Fruit fly (Drosophila melanogaster): ENCODE measurements around the gene CG15771.

CG15771 gene

dm6 chrX:5768602-5769251, 13.4 kb downstream of the CG15771 start:
- TF ChIP-seq CG8478 (optimal IDR thresholded peaks at IDR 0.05) (no peak), CTCF (optimal IDR thresholded peaks at IDR 0.05) (no peak)

- TF ChIP-seq CTCF (optimal IDR thresholded peaks at IDR 0.05), result no peak
- no peak for TF ChIP-seq CG8478 (optimal IDR thresholded peaks at IDR 0.05)
Observed at dm6 chrX:5770730-5771181, 15.4 kb downstream of the CG15771 start, which contains the start of gene CG3097. CG3097 (minus strand) TSS chrX:5770780.

dm6 chrX:5772409-5772808, 17.0 kb downstream of the CG15771 start:
- TF ChIP-seq CTCF (optimal IDR thresholded peaks at IDR 0.05) (no peak), CG8478 (optimal IDR thresholded peaks at IDR 0.05) (no peak)

dm6 chrX:5776547-5776946, 21.2 kb downstream of the CG15771 start, which contains the start of gene CG42264:
CG42264 (minus strand) TSS chrX:5776647.
- TF ChIP-seq CG8478 (optimal IDR thresholded peaks at IDR 0.05) (no peak), CTCF (optimal IDR thresholded peaks at IDR 0.05) (no peak)

dm6 chrX:5781520-5781919, 26.1 kb downstream of the CG15771 start, which contains the start of gene CG3108:
CG3108 (minus strand) TSS chrX:5781620.
- TF ChIP-seq CG8478 (optimal IDR thresholded peaks at IDR 0.05) (no peak), CTCF (optimal IDR thresholded peaks at IDR 0.05) (no peak)

dm6 chrX:5783260-5784040, 28.1 kb downstream of the CG15771 start:
- TF ChIP-seq CTCF (optimal IDR thresholded peaks at IDR 0.05), result no peak
- no peak for TF ChIP-seq CG8478 (optimal IDR thresholded peaks at IDR 0.05)

dm6 chrX:5786559-5786958, 31.2 kb downstream of the CG15771 start:
- TF ChIP-seq CG8478 (optimal IDR thresholded peaks at IDR 0.05), result no peak

- TF ChIP-seq CTCF (optimal IDR thresholded peaks at IDR 0.05) (no peak), CG8478 (optimal IDR thresholded peaks at IDR 0.05) (no peak)
Observed at dm6 chrX:5789187-5789586, 33.8 kb downstream of the CG15771 start, which contains the start of gene CG15767. CG15767 (plus strand) TSS chrX:5789487.

dm6 chrX:5791840-5792239, 36.5 kb downstream of the CG15771 start, which contains the start of gene CG12239:
CG12239 (plus strand) TSS chrX:5792140.
- no peak for TF ChIP-seq CTCF (optimal IDR thresholded peaks at IDR 0.05)
- TF ChIP-seq CG8478 (optimal IDR thresholded peaks at IDR 0.05), result no peak

- TF ChIP-seq CTCF (optimal IDR thresholded peaks at IDR 0.05) (no peak), CG8478 (optimal IDR thresholded peaks at IDR 0.05) (no peak)
Observed at dm6 chrX:5800634-5801033, 45.3 kb downstream of the CG15771 start.

- TF ChIP-seq CTCF (optimal IDR thresholded peaks at IDR 0.05) (no peak), CG8478 (optimal IDR thresholded peaks at IDR 0.05) (no peak)
Observed at dm6 chrX:5804377-5804776, 49.0 kb downstream of the CG15771 start, which contains the start of gene Cpr5C. Cpr5C (plus strand) TSS chrX:5804677.

- TF ChIP-seq CTCF (optimal IDR thresholded peaks at IDR 0.05) (no peak), CG8478 (optimal IDR thresholded peaks at IDR 0.05) (no peak)
Observed at dm6 chrX:5808654-5809053, 53.3 kb downstream of the CG15771 start, which contains the start of gene Prosbeta2R1. Prosbeta2R1 (plus strand) TSS chrX:5808954.

Measured in S2 (cell line).